Worm (Caenorhabditis elegans) whole organism, early embryonic: ENCODE data around the gene Y51A2A.4.

ENCODE experiments used
- B0310.2 ChIP-seq: sonication (generic microtip); optimal IDR thresholded peaks from 2 replicates; lab custom pipeline; 2016; ENCODE audit warnings: mild to moderate bottlenecking, missing genetic modification characterization, missing compliant biosample characterization
- F13C5.2 ChIP-seq: sonication (generic microtip); optimal IDR thresholded peaks from 2 replicates; lab custom pipeline; 2017; ENCODE audit warnings: mild to moderate bottlenecking, missing genetic modification characterization, inconsistent platforms, missing compliant biosample characterization
- aly-1 ChIP-seq: sonication (generic microtip); optimal IDR thresholded peaks from 2 replicates; lab custom pipeline; 2016; ENCODE audit warnings: missing genetic modification characterization, missing compliant biosample characterization
- ama-1 ChIP-seq: fragments of 150-350 bp; optimal IDR thresholded peaks from 2 replicates; lab custom pipeline; 2014
- ceh-13 ChIP-seq: fragments of 200-800 bp; sonication (Bioruptor generic); optimal IDR thresholded peaks from 2 replicates; lab custom pipeline; 2018; ENCODE audit warnings: mild to moderate bottlenecking, missing genetic modification characterization, missing compliant biosample characterization
- ceh-36 ChIP-seq: sonication (generic microtip); optimal IDR thresholded peaks from 2 replicates; lab custom pipeline; 2016; ENCODE audit warnings: missing genetic modification characterization, inconsistent platforms, missing compliant biosample characterization
- ets-7 ChIP-seq: sonication (generic microtip); optimal IDR thresholded peaks from 2 replicates; lab custom pipeline; 2016; ENCODE audit warnings: missing genotype, missing genetic modification characterization, missing compliant biosample characterization
- flt-1 ChIP-seq: fragments of 200-800 bp; sonication (Bioruptor generic); IDR thresholded peaks from 2 replicates; pipeline ENCODE4 v1.3.6; 2022; ENCODE audit warnings: missing genetic modification characterization, missing compliant biosample characterization
- hmbx-1 ChIP-seq: sonication (generic microtip); optimal IDR thresholded peaks from 2 replicates; lab custom pipeline; 2016; ENCODE audit warnings: mild to moderate bottlenecking, missing genetic modification characterization, missing compliant biosample characterization
- hmg-4 ChIP-seq: fragments of 200-800 bp; sonication (Bioruptor generic); optimal IDR thresholded peaks from 2 replicates; lab custom pipeline; 2018; ENCODE audit warnings: mild to moderate bottlenecking, missing genetic modification characterization, missing compliant biosample characterization
- hnd-1 ChIP-seq: sonication (generic microtip); optimal IDR thresholded peaks from 2 replicates; lab custom pipeline; 2016; ENCODE audit warnings: missing genetic modification characterization, missing compliant biosample characterization
- pes-1 ChIP-seq: fragments of 200-800 bp; sonication (Bioruptor generic); IDR thresholded peaks from 2 replicates; pipeline ENCODE4 v1.3.6; 2022; ENCODE audit warnings: missing genetic modification reagents, missing genetic modification characterization, missing compliant biosample characterization
- scrt-1 ChIP-seq: fragments of 200-800 bp; sonication (Bioruptor generic); IDR thresholded peaks from 2 replicates; pipeline ENCODE4 v1.3.6; 2022; ENCODE audit warnings: missing genetic modification characterization, missing compliant biosample characterization
- sea-1 ChIP-seq: fragments of 200-800 bp; sonication (Bioruptor generic); conservative IDR thresholded peaks from 2 replicates; pipeline ENCODE4 v1.3.6; 2022; ENCODE audit warnings: missing genetic modification characterization, missing compliant biosample characterization
- tbx-11 ChIP-seq: fragments of 200-800 bp; sonication (Bioruptor generic); IDR thresholded peaks from 2 replicates; pipeline ENCODE4 v1.3.6; 2022; ENCODE audit warnings: missing genetic modification characterization, missing compliant biosample characterization
- tbx-37 ChIP-seq: fragments of 200-800 bp; sonication (Bioruptor generic); conservative IDR thresholded peaks from 2 replicates; pipeline ENCODE4 v1.3.6; 2022; ENCODE audit warnings: missing genetic modification reagents, missing genetic modification characterization, missing compliant biosample characterization
- tra-4 ChIP-seq: sonication (generic microtip); optimal IDR thresholded peaks from 2 replicates; lab custom pipeline; 2017; ENCODE audit warnings: missing genetic modification characterization, missing compliant biosample characterization

Gene Y51A2A.4

DNA sequence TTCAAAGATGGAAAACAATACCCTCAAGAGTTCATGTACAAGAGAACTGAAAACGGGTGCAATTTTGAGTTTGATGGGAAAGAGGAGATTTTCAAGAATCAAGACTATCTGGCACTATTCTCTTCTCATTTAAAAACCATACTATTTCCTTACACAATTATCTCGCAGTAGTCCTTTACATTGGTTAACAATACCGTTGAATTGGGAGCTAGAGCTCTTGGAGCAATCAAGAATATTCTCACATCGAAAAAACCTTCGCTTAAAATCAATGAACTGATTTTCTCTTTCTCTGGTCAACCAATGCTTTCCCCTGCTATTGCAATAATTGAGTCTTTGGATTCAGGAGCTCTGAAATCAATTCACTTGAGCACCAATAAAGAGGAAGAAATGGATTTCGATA is 37.2 kb upstream of the Y51A2A.4 start, which contains the start of gene R10E8.2:
Gene R10E8.2, plus strand, starts transcription at position 301 of the 400 bp plus-strand sequence.
- TF ChIP-seq hmbx-1 (tag; lab: Kevin White, UChicago) (no peak), ceh-36 (tag; lab: Kevin White, UChicago) (no peak), tbx-11 (GFP tag; lab: Robert Waterston, UW) (no peak), tbx-37 (GFP tag; lab: Robert Waterston, UW) (no peak), flt-1 (no peak), aly-1 (no peak), ceh-13 (GFP tag; lab: Kevin White, UChicago) (no peak)

DNA sequence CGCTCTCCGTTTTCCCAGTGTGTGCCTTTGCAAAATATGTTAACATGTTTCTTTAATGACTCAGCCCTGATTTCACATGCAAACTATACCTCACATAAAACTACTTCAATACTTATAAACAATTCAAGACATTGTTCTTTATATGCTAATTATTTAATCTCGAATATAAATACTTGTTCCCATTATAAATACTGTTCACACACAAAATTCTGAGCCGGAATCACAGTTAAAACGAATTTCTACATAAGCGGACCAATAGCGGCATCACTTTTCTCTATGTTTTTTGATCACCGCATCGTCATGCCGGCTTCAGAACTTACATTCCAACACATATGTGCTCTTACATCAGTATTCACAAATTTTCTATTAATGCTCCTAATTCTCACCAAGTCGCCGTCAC is 36.3 kb upstream of the Y51A2A.4 start, which contains the start of gene R10E8.5:
Gene R10E8.5, plus strand, starts transcription at position 301 of the 400 bp plus-strand sequence.
- TF ChIP-seq scrt-1 (GFP tag; lab: Robert Waterston, UW), result no peak
- TF ChIP-seq aly-1, result no peak
- TF ChIP-seq ets-7 (tag; lab: Kevin White, UChicago), result no peak
- no peak for TF ChIP-seq pes-1 (GFP tag; lab: Robert Waterston, UW)
- TF ChIP-seq flt-1, result no peak
- TF ChIP-seq ama-1 (lab: Kevin White, UChicago), result no peak
- no peak for TF ChIP-seq tbx-37 (GFP tag; lab: Robert Waterston, UW)
- no peak for TF ChIP-seq hmbx-1 (tag; lab: Kevin White, UChicago)
- TF ChIP-seq ceh-36 (tag; lab: Kevin White, UChicago), result no peak
- TF ChIP-seq F13C5.2 (tag; lab: Kevin White, UChicago), result no peak
- no peak for TF ChIP-seq tbx-11 (GFP tag; lab: Robert Waterston, UW)
- no peak for TF ChIP-seq tra-4 (tag; lab: Kevin White, UChicago)
- TF ChIP-seq sea-1 (GFP tag; lab: Robert Waterston, UW), result no peak
- TF ChIP-seq hmg-4, result no peak
- TF ChIP-seq hnd-1 (tag; lab: Kevin White, UChicago), result no peak
- no peak for TF ChIP-seq B0310.2 (tag; lab: Kevin White, UChicago)
- no peak for TF ChIP-seq ceh-13 (GFP tag; lab: Kevin White, UChicago)

- no peak for TF ChIP-seq ceh-36 (tag; lab: Kevin White, UChicago)
- TF ChIP-seq F13C5.2 (tag; lab: Kevin White, UChicago), result no peak
- no peak for TF ChIP-seq sea-1 (GFP tag; lab: Robert Waterston, UW)
- no peak for TF ChIP-seq B0310.2 (tag; lab: Kevin White, UChicago)
- no peak for TF ChIP-seq pes-1 (GFP tag; lab: Robert Waterston, UW)
- TF ChIP-seq hnd-1 (tag; lab: Kevin White, UChicago), result no peak
- no peak for TF ChIP-seq ceh-13 (GFP tag; lab: Kevin White, UChicago)
- no peak for TF ChIP-seq hmg-4
- no peak for TF ChIP-seq tbx-37 (GFP tag; lab: Robert Waterston, UW)
- no peak for TF ChIP-seq aly-1
- TF ChIP-seq tbx-11 (GFP tag; lab: Robert Waterston, UW), result no peak
- no peak for TF ChIP-seq tra-4 (tag; lab: Kevin White, UChicago)
These were observed 25.2 kb upstream of the Y51A2A.4 start for ce11 chrV:18265514-18265913.

DNA sequence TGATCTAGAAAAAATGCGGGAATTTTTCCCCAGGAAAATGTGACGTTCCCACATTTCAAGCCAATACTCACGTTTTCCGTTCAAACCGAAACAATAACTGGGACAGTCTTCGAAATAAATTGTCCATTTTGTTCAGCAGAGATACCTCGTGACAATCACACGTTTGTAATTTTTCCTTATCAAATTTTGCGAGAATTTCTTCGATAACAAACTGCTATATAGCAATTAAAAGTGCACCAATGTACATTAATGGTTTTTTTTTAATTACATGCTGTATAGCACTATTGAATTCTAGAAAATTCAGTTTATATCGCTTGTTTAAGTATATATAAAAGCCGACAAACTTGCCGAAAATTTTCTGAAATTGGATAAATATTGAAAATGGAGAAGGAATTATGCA is 24.5 kb upstream of the Y51A2A.4 start, which contains the start of gene R10E8.6:
Gene R10E8.6, minus strand, starts transcription at position 154 of the 400 bp plus-strand sequence.
- TF ChIP-seq hmg-4, result no peak
- TF ChIP-seq ets-7 (tag; lab: Kevin White, UChicago), result no peak
- TF ChIP-seq ceh-36 (tag; lab: Kevin White, UChicago), result no peak
- TF ChIP-seq hmbx-1 (tag; lab: Kevin White, UChicago), result no peak
- TF ChIP-seq tra-4 (tag; lab: Kevin White, UChicago), result no peak
- TF ChIP-seq flt-1, result no peak

DNA sequence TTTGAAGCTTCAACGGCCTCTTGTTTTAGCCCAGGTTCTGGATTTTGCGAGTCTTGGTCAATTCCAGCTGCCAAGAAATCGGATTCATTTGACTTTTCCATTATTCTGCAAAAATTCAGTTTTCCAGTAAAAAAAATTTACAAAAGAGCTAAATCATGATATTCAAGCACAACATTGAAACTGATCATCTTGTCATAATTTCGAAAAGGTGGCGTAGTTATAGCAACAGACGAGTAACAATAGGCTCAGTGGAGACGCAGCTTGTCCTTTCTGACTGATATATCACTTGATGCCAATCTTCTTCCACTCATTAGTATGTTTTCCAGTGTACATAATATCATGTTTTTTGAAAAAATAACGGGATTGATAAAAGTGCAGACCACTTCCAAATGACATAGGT is 22.0 kb upstream of the Y51A2A.4 start, which contains the start of gene fbxa-213:
Gene fbxa-213, minus strand, starts transcription at position 101 of the 400 bp plus-strand sequence.
- TF ChIP-seq ets-7 (tag; lab: Kevin White, UChicago), result no peak
- no peak for TF ChIP-seq hnd-1 (tag; lab: Kevin White, UChicago)
- no peak for TF ChIP-seq hmbx-1 (tag; lab: Kevin White, UChicago)
- TF ChIP-seq tra-4 (tag; lab: Kevin White, UChicago), result no peak
- TF ChIP-seq flt-1, result no peak
- no peak for TF ChIP-seq aly-1
- no peak for TF ChIP-seq ceh-13 (GFP tag; lab: Kevin White, UChicago)

DNA sequence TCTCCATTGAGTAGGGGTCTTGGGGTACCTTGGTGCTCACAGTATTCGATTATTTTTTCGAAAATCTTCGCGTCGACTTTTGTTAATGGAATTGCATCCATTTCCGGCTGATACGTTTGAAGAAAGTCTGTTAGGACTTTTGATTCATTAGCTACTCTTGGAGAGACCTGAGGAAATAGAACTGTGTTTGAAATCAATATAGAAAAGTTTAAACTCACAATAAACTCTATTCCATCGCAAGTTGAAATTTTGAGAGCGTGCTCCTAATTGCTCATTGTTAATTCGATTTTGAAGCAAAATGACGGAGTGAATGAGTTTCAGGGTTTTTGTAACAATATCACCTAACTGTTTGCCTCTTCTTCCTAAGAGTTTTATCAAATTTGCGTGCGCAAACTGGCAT is 20.9 kb upstream of the Y51A2A.4 start, which contains the start of gene skr-6:
Gene skr-6, minus strand, starts transcription at position 101 of the 400 bp plus-strand sequence.
- TF ChIP-seq ets-7 (tag; lab: Kevin White, UChicago) (no peak), ama-1 (lab: Kevin White, UChicago) (no peak), hmg-4 (no peak), B0310.2 (tag; lab: Kevin White, UChicago) (no peak), ceh-36 (tag; lab: Kevin White, UChicago) (no peak), hmbx-1 (tag; lab: Kevin White, UChicago) (no peak), sea-1 (GFP tag; lab: Robert Waterston, UW) (no peak), flt-1 (no peak), ceh-13 (GFP tag; lab: Kevin White, UChicago) (no peak), F13C5.2 (tag; lab: Kevin White, UChicago) (no peak), hnd-1 (tag; lab: Kevin White, UChicago) (no peak), pes-1 (GFP tag; lab: Robert Waterston, UW) (no peak), aly-1 (no peak), tbx-37 (GFP tag; lab: Robert Waterston, UW) (no peak), scrt-1 (GFP tag; lab: Robert Waterston, UW) (no peak), tbx-11 (GFP tag; lab: Robert Waterston, UW) (no peak), tra-4 (tag; lab: Kevin White, UChicago) (no peak)

DNA sequence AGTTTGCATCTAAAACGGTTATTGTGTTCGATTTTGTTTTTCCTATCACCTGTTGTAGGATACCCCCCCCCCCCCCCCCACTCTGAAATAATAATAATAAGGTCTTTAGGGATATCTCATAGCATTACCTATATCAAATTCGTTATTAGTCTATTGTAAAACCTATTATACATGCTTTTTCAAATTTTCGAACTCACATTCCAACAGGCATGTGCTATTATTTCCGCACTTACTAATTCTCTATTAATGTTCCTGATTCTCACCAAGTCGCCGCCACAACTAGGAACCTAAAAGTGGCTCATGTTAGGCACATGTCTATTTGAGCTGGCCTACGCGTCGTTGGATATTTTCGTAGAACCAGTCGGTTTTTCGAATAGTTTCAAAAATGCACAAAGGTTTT is 20.3 kb upstream of the Y51A2A.4 start, which contains the start of gene Y37H2C.4:
Gene Y37H2C.4, plus strand, starts transcription at position 301 of the 400 bp plus-strand sequence.
- TF ChIP-seq hnd-1 (tag; lab: Kevin White, UChicago) (no peak), pes-1 (GFP tag; lab: Robert Waterston, UW) (no peak), tra-4 (tag; lab: Kevin White, UChicago) (no peak), ama-1 (lab: Kevin White, UChicago) (no peak), aly-1 (no peak)
